Fruit fly (Drosophila melanogaster) whole organism, embryonic: ENCODE measurements around the gene Pex5.
A peak's percentile ranks its signal among the peaks of the same experiment; 100 is the strongest.

Source experiments
- CG10654 ChIP-seq: fragments of 200-800 bp; sonication (Bioruptor generic); optimal IDR thresholded peaks from 2 replicates; lab custom pipeline; 2016; ENCODE audit warnings: missing biosample characterization, missing genetic modification characterization
- CG11093 ChIP-seq: fragments of 200-800 bp; sonication (Bioruptor generic); IDR thresholded peaks from 3 replicates; pipeline ENCODE4 v1.3.6; 2022; ENCODE audit warnings: missing biosample characterization, missing genetic modification characterization
- CG1233 ChIP-seq: fragments of 200-800 bp; sonication (Bioruptor generic); optimal IDR thresholded peaks from 4 replicates; lab custom pipeline; 2018; ENCODE audit warnings: missing biosample characterization, mild to moderate bottlenecking, missing genetic modification characterization
- CG12942 ChIP-seq: fragments of 200-800 bp; sonication (Bioruptor generic); optimal IDR thresholded peaks from 3 replicates; lab custom pipeline; 2016; ENCODE audit warnings: missing biosample characterization, missing genetic modification characterization
- CG15601 ChIP-seq: fragments of 200-800 bp; sonication (Bioruptor generic); optimal IDR thresholded peaks from 3 replicates; lab custom pipeline; 2019; ENCODE audit warnings: missing biosample characterization, mild to moderate bottlenecking, missing genetic modification characterization, moderate library complexity
- CG15696 ChIP-seq: fragments of 200-800 bp; sonication (Bioruptor generic); optimal IDR thresholded peaks from 2 replicates; lab custom pipeline; 2019; ENCODE audit warnings: missing biosample characterization, mild to moderate bottlenecking, missing genetic modification characterization, moderate library complexity
- CG16815 ChIP-seq: fragments of 200-800 bp; sonication (Bioruptor generic); optimal IDR thresholded peaks from 3 replicates; lab custom pipeline; 2017; ENCODE audit warnings: missing biosample characterization, mild to moderate bottlenecking, missing genetic modification characterization
- CG17912 ChIP-seq: fragments of 200-800 bp; sonication (Bioruptor generic); optimal IDR thresholded peaks from 2 replicates; lab custom pipeline; 2018; ENCODE audit warnings: missing biosample characterization, mild to moderate bottlenecking, missing genetic modification characterization
- CG18011 ChIP-seq: fragments of 200-800 bp; sonication (Bioruptor generic); optimal IDR thresholded peaks from 2 replicates; lab custom pipeline; 2017; ENCODE audit warnings: missing biosample characterization, missing genetic modification characterization, mild to moderate bottlenecking, moderate library complexity, missing genotype
- CG2875 ChIP-seq: fragments of 200-800 bp; sonication (Bioruptor generic); optimal IDR thresholded peaks from 2 replicates; lab custom pipeline; 2017; ENCODE audit warnings: missing biosample characterization, mild to moderate bottlenecking, missing genetic modification characterization, missing genetic modification reagents
- CG32532 ChIP-seq: fragments of 200-800 bp; sonication (Bioruptor generic); IDR thresholded peaks from 2 replicates; pipeline ENCODE4 v1.3.6; 2022; ENCODE audit warnings: missing biosample characterization, missing genetic modification characterization
- CG34376 ChIP-seq: fragments of 200-800 bp; sonication (Bioruptor generic); optimal IDR thresholded peaks from 2 replicates; lab custom pipeline; 2018; ENCODE audit warnings: missing biosample characterization, mild to moderate bottlenecking, missing genetic modification characterization
- CG3995 ChIP-seq: fragments of 200-800 bp; sonication (Bioruptor generic); optimal IDR thresholded peaks from 3 replicates; lab custom pipeline; 2016; ENCODE audit warnings: missing biosample characterization, missing genetic modification characterization
- CG43689 ChIP-seq: fragments of 200-800 bp; sonication (Bioruptor generic); IDR thresholded peaks from 2 replicates; pipeline ENCODE4 v1.3.6; 2022; ENCODE audit warnings: missing biosample characterization, missing genetic modification characterization
- CG4424 ChIP-seq: fragments of 200-800 bp; sonication (Bioruptor generic); optimal IDR thresholded peaks from 3 replicates; lab custom pipeline; 2016; ENCODE audit warnings: missing biosample characterization, missing genetic modification characterization
- CG9609 ChIP-seq: fragments of 200-800 bp; sonication (Bioruptor generic); optimal IDR thresholded peaks from 3 replicates; lab custom pipeline; 2016; ENCODE audit warnings: missing biosample characterization, missing genetic modification characterization
- CG9817 ChIP-seq: fragments of 200-800 bp; sonication (Bioruptor generic); optimal IDR thresholded peaks from 2 replicates; lab custom pipeline; 2018; ENCODE audit warnings: missing biosample characterization, mild to moderate bottlenecking, missing genetic modification characterization, moderate library complexity
- CTCF ChIP-seq: fragments of 200-800 bp; sonication (Bioruptor generic); optimal IDR thresholded peaks from 2 replicates; lab custom pipeline; 2017; ENCODE audit warnings: missing biosample characterization, mild to moderate bottlenecking, missing genetic modification characterization, moderate library complexity
- Dek ChIP-seq: fragments of 200-800 bp; sonication (Bioruptor generic); optimal IDR thresholded peaks from 3 replicates; lab custom pipeline; 2019; ENCODE audit warnings: missing biosample characterization, mild to moderate bottlenecking, missing genetic modification characterization, moderate library complexity
- Doc2 ChIP-seq: fragments of 200-800 bp; sonication (Bioruptor generic); IDR thresholded peaks from 2 replicates; pipeline ENCODE4 v1.3.6; 2022; ENCODE audit warnings: missing biosample characterization, missing genetic modification characterization
- Ets97D ChIP-seq: fragments of 200-800 bp; sonication (Bioruptor generic); optimal IDR thresholded peaks from 3 replicates; lab custom pipeline; 2016; ENCODE audit warnings: missing biosample characterization, missing genetic modification characterization
- H15 ChIP-seq: fragments of 200-800 bp; sonication (Bioruptor generic); IDR thresholded peaks from 3 replicates; pipeline ENCODE4 v1.3.6; 2022; ENCODE audit warnings: missing biosample characterization, missing genetic modification characterization
- Hey ChIP-seq: fragments of 200-800 bp; sonication (Bioruptor generic); optimal IDR thresholded peaks from 3 replicates; lab custom pipeline; 2018; ENCODE audit warnings: missing biosample characterization, mild to moderate bottlenecking, missing genetic modification characterization
- Lim3 ChIP-seq: fragments of 200-800 bp; sonication (Bioruptor generic); IDR thresholded peaks from 2 replicates; pipeline ENCODE4 v1.3.6; 2022; ENCODE audit warnings: missing biosample characterization, missing genetic modification characterization
- Mrtf ChIP-seq: fragments of 200-800 bp; sonication (Bioruptor generic); IDR thresholded peaks from 3 replicates; pipeline ENCODE4 v1.3.6; 2022; ENCODE audit warnings: missing biosample characterization, missing genetic modification characterization
- Oli ChIP-seq: fragments of 200-800 bp; sonication (Bioruptor generic); optimal IDR thresholded peaks from 2 replicates; lab custom pipeline; 2018; ENCODE audit warnings: missing biosample characterization, mild to moderate bottlenecking, missing genetic modification characterization, moderate library complexity
- PHDP ChIP-seq: fragments of 200-800 bp; sonication (Bioruptor generic); optimal IDR thresholded peaks from 3 replicates; lab custom pipeline; 2018; ENCODE audit warnings: missing biosample characterization, mild to moderate bottlenecking, missing genetic modification characterization, moderate library complexity
- Ptx1 ChIP-seq: fragments of 200-800 bp; sonication (Bioruptor generic); IDR thresholded peaks from 2 replicates; pipeline ENCODE4 v1.3.6; 2022; ENCODE audit warnings: missing biosample characterization, missing genetic modification characterization
- Rfx ChIP-seq: fragments of 200-800 bp; sonication (Bioruptor generic); IDR thresholded peaks from 2 replicates; pipeline ENCODE4 v1.3.6; 2022; ENCODE audit warnings: missing biosample characterization, missing genetic modification characterization
- TFAM ChIP-seq: fragments of 200-800 bp; sonication (Bioruptor generic); optimal IDR thresholded peaks from 2 replicates; lab custom pipeline; 2017; ENCODE audit warnings: missing biosample characterization, missing genetic modification characterization, inconsistent platforms
- Tbp ChIP-seq: fragments of >200 bp; optimal IDR thresholded peaks from 2 replicates; lab custom pipeline; 2018; ENCODE audit warnings: missing biosample characterization, missing genetic modification characterization
- Vsx1 ChIP-seq: fragments of 200-800 bp; sonication (Bioruptor generic); optimal IDR thresholded peaks from 2 replicates; lab custom pipeline; 2017; ENCODE audit warnings: missing biosample characterization, mild to moderate bottlenecking, missing genetic modification characterization, missing genetic modification reagents
- Xbp1 ChIP-seq: fragments of 200-800 bp; sonication (Bioruptor generic); optimal IDR thresholded peaks from 3 replicates; lab custom pipeline; 2016; ENCODE audit warnings: missing biosample characterization, mild to moderate bottlenecking, missing genetic modification characterization
- chm ChIP-seq: fragments of 200-800 bp; sonication (Bioruptor generic); IDR thresholded peaks from 2 replicates; pipeline ENCODE4 v1.3.6; 2022; ENCODE audit warnings: missing biosample characterization, missing genetic modification characterization
- chn ChIP-seq: fragments of 200-800 bp; sonication (Bioruptor generic); optimal IDR thresholded peaks from 2 replicates; lab custom pipeline; 2016; ENCODE audit warnings: missing biosample characterization, missing genetic modification characterization
- dati ChIP-seq: fragments of 200-800 bp; sonication (Bioruptor generic); IDR thresholded peaks from 2 replicates; pipeline ENCODE4 v1.3.6; 2022; ENCODE audit warnings: missing biosample characterization, missing genetic modification characterization
- dmrt99B ChIP-seq: fragments of 200-800 bp; sonication (Bioruptor generic); optimal IDR thresholded peaks from 2 replicates; lab custom pipeline; 2018; ENCODE audit warnings: missing biosample characterization, mild to moderate bottlenecking, missing genetic modification characterization, moderate library complexity
- fd102C ChIP-seq: fragments of 200-800 bp; sonication (Bioruptor generic); optimal IDR thresholded peaks from 2 replicates; lab custom pipeline; 2018; ENCODE audit warnings: missing biosample characterization, mild to moderate bottlenecking, missing genetic modification characterization, moderate library complexity
- fru ChIP-seq: fragments of >200 bp; optimal IDR thresholded peaks from 2 replicates; lab custom pipeline; 2017
- grau ChIP-seq: fragments of 200-800 bp; optimal IDR thresholded peaks from 3 replicates; lab custom pipeline; 2019; ENCODE audit warnings: missing biosample characterization, mild to moderate bottlenecking, missing genetic modification characterization, moderate library complexity
- gsb ChIP-seq: fragments of 200-800 bp; sonication (Bioruptor generic); IDR thresholded peaks from 2 replicates; pipeline ENCODE4 v1.3.6; 2022; ENCODE audit warnings: missing biosample characterization, missing genetic modification characterization
- gsb-n ChIP-seq: fragments of 200-800 bp; sonication (Bioruptor generic); optimal IDR thresholded peaks from 3 replicates; lab custom pipeline; 2018; ENCODE audit warnings: missing biosample characterization, mild to moderate bottlenecking, missing genetic modification characterization
- h ChIP-seq: fragments of >200 bp; optimal IDR thresholded peaks from 2 replicates; lab custom pipeline; 2017
- klu ChIP-seq: fragments of 200-800 bp; sonication (Bioruptor generic); IDR thresholded peaks from 2 replicates; pipeline ENCODE4 v1.3.6; 2022; ENCODE audit warnings: missing biosample characterization, missing genetic modification characterization
- pb ChIP-seq: fragments of 200-800 bp; sonication (Bioruptor generic); optimal IDR thresholded peaks from 3 replicates; lab custom pipeline; 2016; ENCODE audit warnings: missing biosample characterization, missing genetic modification characterization
- pnt ChIP-seq: fragments of 200-800 bp; sonication (Bioruptor generic); optimal IDR thresholded peaks from 3 replicates; lab custom pipeline; 2016; ENCODE audit warnings: missing biosample characterization, missing genetic modification characterization
- pros ChIP-seq: fragments of 200-800 bp; sonication (Bioruptor generic); optimal IDR thresholded peaks from 3 replicates; lab custom pipeline; 2019; ENCODE audit warnings: missing biosample characterization, mild to moderate bottlenecking, missing genetic modification characterization, moderate library complexity
- scrt ChIP-seq: fragments of 200-800 bp; sonication (Bioruptor generic); optimal IDR thresholded peaks from 2 replicates; lab custom pipeline; 2018; ENCODE audit warnings: missing biosample characterization, mild to moderate bottlenecking, missing genetic modification characterization, moderate library complexity
- sens-2 ChIP-seq: fragments of 200-800 bp; sonication (Bioruptor generic); IDR thresholded peaks from 2 replicates; pipeline ENCODE4 v1.3.6; 2022; ENCODE audit warnings: missing biosample characterization, missing genetic modification characterization
- so ChIP-seq: fragments of 200-800 bp; sonication (Bioruptor generic); IDR thresholded peaks from 3 replicates; pipeline ENCODE4 v1.3.6; 2022; ENCODE audit warnings: missing biosample characterization, missing genetic modification characterization
- twi ChIP-seq: fragments of 200-800 bp; optimal IDR thresholded peaks from 2 replicates; lab custom pipeline; 2019; ENCODE audit warnings: missing biosample characterization, mild to moderate bottlenecking, missing genetic modification characterization, moderate library complexity
- unc-4 ChIP-seq: fragments of 200-800 bp; sonication (Bioruptor generic); IDR thresholded peaks from 2 replicates; pipeline ENCODE4 v1.3.6; 2022; ENCODE audit warnings: missing biosample characterization, missing genetic modification characterization; ENCODE audit not compliant: partially characterized antibody
- zen2 ChIP-seq: fragments of 200-800 bp; sonication (Bioruptor generic); IDR thresholded peaks from 3 replicates; pipeline ENCODE4 v1.3.6; 2022; ENCODE audit warnings: missing biosample characterization, missing genetic modification characterization; ENCODE audit not compliant: partially characterized antibody

The Pex5 gene

DNA sequence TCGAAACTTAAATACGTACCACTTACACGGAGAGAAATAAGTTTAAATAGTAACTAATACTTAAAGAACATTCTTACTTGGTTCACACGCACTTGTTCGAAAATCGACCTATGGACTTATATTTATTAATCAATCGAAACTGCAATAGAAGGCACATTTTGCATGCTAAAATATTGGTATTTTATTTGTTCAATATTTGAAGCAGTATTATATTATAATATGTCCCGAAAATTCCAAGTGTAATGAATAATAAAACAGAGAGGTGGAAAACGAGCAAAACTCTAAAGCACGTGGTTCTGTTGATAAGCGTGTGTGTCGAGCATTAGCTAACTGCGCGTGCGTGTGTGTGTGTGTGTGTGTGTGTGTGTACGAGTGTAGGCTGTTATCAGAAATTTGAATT lies 18.9 kb downstream of the Pex5 start (continued):
- TF ChIP-seq dmrt99B (tag; lab: Kevin White, UChicago) (peak; percentile 86), grau (tag; lab: Kevin White, UChicago) (peak; percentile 91), klu (GFP tag; lab: Robert Waterston, UW) (peak; percentile 62; the same call in 1 of the 2 replicates), CG15601 (tag; lab: Kevin White, UChicago) (peak; percentile 62), CG4424 (GFP tag; lab: Kevin White, UChicago) (peak; percentile 77), Doc2 (GFP tag; lab: Robert Waterston, UW) (0 out of 2 replicates have a peak, but pooled peaks have one; percentile 47), CG32532 (GFP tag; lab: Robert Waterston, UW) (peak; percentile 91), dati (GFP tag; lab: Robert Waterston, UW) (no peak), CG34376 (peak; percentile 92), Ptx1 (peak; percentile 82), Dek (peak; percentile 92), CTCF (GFP tag; lab: Kevin White, UChicago) (peak; percentile 36), chm (GFP tag; lab: Robert Waterston, UW) (no peak), Tbp (GFP tag; lab: Kevin White, UChicago) (no peak), Ets97D (peak; percentile 35), CG10654 (peak; percentile 67), CG9817 (tag; lab: Kevin White, UChicago) (peak; percentile 88), pros (GFP tag; lab: Kevin White, UChicago) (no peak), CG3995 (peak; percentile 54), H15 (GFP tag; lab: Robert Waterston, UW) (peak; percentile 53; the same call in 1 of the 3 replicates), Vsx1 (GFP tag; lab: Kevin White, UChicago) (peak; percentile 81), CG9609 (peak; percentile 56), so (GFP tag; lab: Robert Waterston, UW) (peak; percentile 86), CG17912 (peak; percentile 16), Rfx (GFP tag; lab: Robert Waterston, UW) (peak; percentile 89), Lim3 (GFP tag; lab: Robert Waterston, UW) (no peak), Mrtf (GFP tag; lab: Robert Waterston, UW) (peak; percentile 61; the same call in 2 of the 3 replicates), scrt (GFP tag; lab: Kevin White, UChicago) (peak; percentile 90), Hey (peak; percentile 60), zen2 (no peak), unc-4 (GFP tag; lab: Robert Waterston, UW) (no peak), gsb (GFP tag; lab: Robert Waterston, UW) (peak; percentile 44; the same call in 1 of the 2 replicates), fd102C (GFP tag; lab: Kevin White, UChicago) (no peak), fru (no peak), twi (tag; lab: Kevin White, UChicago) (peak; percentile 71), pb (GFP tag; lab: Kevin White, UChicago) (peak; percentile 23), chn (peak; percentile 65), sens-2 (GFP tag; lab: Robert Waterston, UW) (peak; percentile 58), CG18011 (peak; percentile 71), CG12942 (GFP tag; lab: Kevin White, UChicago) (peak; percentile 63), CG16815 (GFP tag; lab: Kevin White, UChicago) (peak; percentile 63), Xbp1 (GFP tag; lab: Kevin White, UChicago) (peak; percentile 83), pnt (GFP tag; lab: Kevin White, UChicago) (peak; percentile 52), CG15696 (peak; percentile 75), CG11093 (no peak), CG1233 (GFP tag; lab: Kevin White, UChicago) (peak; percentile 86), TFAM (GFP tag; lab: Kevin White, UChicago) (no peak), PHDP (tag; lab: Kevin White, UChicago) (peak; percentile 92), CG2875 (peak; percentile 25), Oli (tag; lab: Kevin White, UChicago) (peak; percentile 85), h (lab: Kevin White, UChicago) (no peak), gsb-n (tag; lab: Kevin White, UChicago) (peak; percentile 64), CG43689 (GFP tag; lab: Robert Waterston, UW) (peak; percentile 40; the same call in 1 of the 2 replicates)
